Worm (Caenorhabditis elegans) whole organism, mixed stage, embryonic: Measurements from ENCODE around the gene srz-99.

Experiments used
- M03D4.4 ChIP-seq: sonication (generic microtip); optimal IDR thresholded peaks from 2 replicates; lab custom pipeline; 2017; ENCODE audit warnings: mild to moderate bottlenecking, missing genetic modification characterization, missing compliant biosample characterization
- bed-3 ChIP-seq: fragments of 200-800 bp; sonication (Bioruptor generic); optimal IDR thresholded peaks from 3 replicates; lab custom pipeline; 2018; ENCODE audit warnings: mild to moderate bottlenecking, missing genetic modification characterization, moderate library complexity, missing compliant biosample characterization
- ceh-39 ChIP-seq: fragments of 150-350 bp; optimal IDR thresholded peaks from 2 replicates; lab custom pipeline; 2014; ENCODE audit warnings: missing biosample characterization, missing genetic modification characterization
- ceh-43 ChIP-seq: fragments of 200-800 bp; sonication (Bioruptor generic); optimal IDR thresholded peaks from 2 replicates; lab custom pipeline; 2018; ENCODE audit warnings: mild to moderate bottlenecking, missing genetic modification characterization, moderate library complexity, missing compliant biosample characterization
- ceh-83 ChIP-seq: fragments of 200-800 bp; sonication (Bioruptor generic); optimal IDR thresholded peaks from 2 replicates; lab custom pipeline; 2018; ENCODE audit warnings: mild to moderate bottlenecking, missing genetic modification characterization, missing compliant biosample characterization
- ces-1 ChIP-seq: fragments of 150-350 bp; optimal IDR thresholded peaks from 2 replicates; lab custom pipeline; 2014; ENCODE audit warnings: missing biosample characterization, missing genetic modification reagents, missing genetic modification characterization
- cnd-1 ChIP-seq: fragments of 200-800 bp; sonication (Bioruptor generic); optimal IDR thresholded peaks from 2 replicates; lab custom pipeline; 2018; ENCODE audit warnings: mild to moderate bottlenecking, missing genetic modification characterization, missing compliant biosample characterization
- drap-1 ChIP-seq: fragments of 200-800 bp; sonication (Bioruptor generic); optimal IDR thresholded peaks from 3 replicates; lab custom pipeline; 2018; ENCODE audit warnings: mild to moderate bottlenecking, missing genetic modification characterization, missing compliant biosample characterization
- elt-1 ChIP-seq: sonication (generic microtip); optimal IDR thresholded peaks from 2 replicates; lab custom pipeline; 2017; ENCODE audit warnings: missing genetic modification characterization, mild to moderate bottlenecking, missing compliant biosample characterization, antibody characterized with exemption, moderate library complexity, borderline replicate concordance; ENCODE audit not compliant: insufficient read depth
- elt-3 ChIP-seq: fragments of 150-350 bp; optimal IDR thresholded peaks from 2 replicates; lab custom pipeline; 2014; ENCODE audit warnings: missing biosample characterization, missing genetic modification characterization
- ham-2 ChIP-seq: fragments of 200-800 bp; sonication (Bioruptor generic); optimal IDR thresholded peaks from 2 replicates; lab custom pipeline; 2018; ENCODE audit warnings: mild to moderate bottlenecking, missing genetic modification characterization, missing compliant biosample characterization
- hlh-1 ChIP-seq: fragments of 150-350 bp; optimal IDR thresholded peaks from 2 replicates; lab custom pipeline; 2014; ENCODE audit warnings: missing biosample characterization, missing genetic modification reagents, missing genetic modification characterization
- lin-13 ChIP-seq: fragments of 150-350 bp; optimal IDR thresholded peaks from 2 replicates; lab custom pipeline; 2014; ENCODE audit warnings: missing biosample characterization, missing genetic modification characterization
- lin-32 ChIP-seq: fragments of 200-800 bp; sonication (Bioruptor generic); optimal IDR thresholded peaks from 2 replicates; lab custom pipeline; 2018; ENCODE audit warnings: mild to moderate bottlenecking, missing genetic modification characterization, missing compliant biosample characterization
- mab-5 ChIP-seq: fragments of 150-350 bp; optimal IDR thresholded peaks from 2 replicates; lab custom pipeline; 2014; ENCODE audit warnings: missing biosample characterization, missing genetic modification characterization
- mep-1 ChIP-seq: fragments of 150-350 bp; optimal IDR thresholded peaks from 2 replicates; lab custom pipeline; 2017; ENCODE audit warnings: missing biosample characterization, missing genetic modification reagents, missing genetic modification characterization, inconsistent platforms
- mls-2 ChIP-seq: sonication (generic microtip); optimal IDR thresholded peaks from 2 replicates; lab custom pipeline; 2016; ENCODE audit warnings: mild to moderate bottlenecking, missing genetic modification characterization, moderate library complexity, missing compliant biosample characterization
- nhr-12 ChIP-seq: fragments of 150-350 bp; optimal IDR thresholded peaks from 2 replicates; lab custom pipeline; 2014; ENCODE audit warnings: missing biosample characterization, missing genetic modification characterization
- nhr-2 ChIP-seq: fragments of 150-350 bp; optimal IDR thresholded peaks from 2 replicates; lab custom pipeline; 2014; ENCODE audit warnings: missing biosample characterization, missing genetic modification characterization
- nhr-28 ChIP-seq: fragments of 150-350 bp; optimal IDR thresholded peaks from 2 replicates; lab custom pipeline; 2014; ENCODE audit warnings: missing biosample characterization, missing genetic modification characterization
- nhr-76 ChIP-seq: sonication (generic microtip); optimal IDR thresholded peaks from 2 replicates; lab custom pipeline; 2017; ENCODE audit warnings: missing biosample characterization, missing genetic modification characterization
- pha-4 ChIP-seq: fragments of 150-350 bp; optimal IDR thresholded peaks from 2 replicates; lab custom pipeline; 2018; ENCODE audit warnings: missing biosample characterization, missing genetic modification reagents, missing genetic modification characterization
- sem-2 ChIP-seq: fragments of 200-800 bp; sonication (Bioruptor generic); optimal IDR thresholded peaks from 2 replicates; lab custom pipeline; 2018; ENCODE audit warnings: mild to moderate bottlenecking, missing genetic modification characterization, missing compliant biosample characterization
- snpc-4 ChIP-seq: fragments of 150-350 bp; optimal IDR thresholded peaks from 2 replicates; lab custom pipeline; 2014; ENCODE audit warnings: missing biosample characterization, missing genetic modification characterization
- sptf-1 ChIP-seq: sonication (generic microtip); optimal IDR thresholded peaks from 2 replicates; lab custom pipeline; 2017; ENCODE audit warnings: mild to moderate bottlenecking, missing genetic modification characterization, moderate library complexity, missing compliant biosample characterization
- unc-120 ChIP-seq: sonication (generic microtip); optimal IDR thresholded peaks from 2 replicates; lab custom pipeline; 2017; ENCODE audit warnings: missing genetic modification characterization, missing compliant biosample characterization; ENCODE audit not compliant: poor library complexity, severe bottlenecking
- unc-39 ChIP-seq: fragments of 150-350 bp; optimal IDR thresholded peaks from 2 replicates; lab custom pipeline; 2014; ENCODE audit warnings: missing biosample characterization, missing genetic modification characterization
- unc-62 ChIP-seq: fragments of 150-350 bp; optimal IDR thresholded peaks from 2 replicates; lab custom pipeline; 2014; ENCODE audit warnings: missing biosample characterization, missing genetic modification reagents, missing genetic modification characterization
- zip-8 ChIP-seq: fragments of 150-350 bp; optimal IDR thresholded peaks from 2 replicates; lab custom pipeline; 2014; ENCODE audit warnings: missing biosample characterization, missing genetic modification characterization
- ztf-11 ChIP-seq: fragments of 150-350 bp; optimal IDR thresholded peaks from 2 replicates; lab custom pipeline; 2014; ENCODE audit warnings: missing biosample characterization, missing genetic modification characterization

srz-99 gene

DNA sequence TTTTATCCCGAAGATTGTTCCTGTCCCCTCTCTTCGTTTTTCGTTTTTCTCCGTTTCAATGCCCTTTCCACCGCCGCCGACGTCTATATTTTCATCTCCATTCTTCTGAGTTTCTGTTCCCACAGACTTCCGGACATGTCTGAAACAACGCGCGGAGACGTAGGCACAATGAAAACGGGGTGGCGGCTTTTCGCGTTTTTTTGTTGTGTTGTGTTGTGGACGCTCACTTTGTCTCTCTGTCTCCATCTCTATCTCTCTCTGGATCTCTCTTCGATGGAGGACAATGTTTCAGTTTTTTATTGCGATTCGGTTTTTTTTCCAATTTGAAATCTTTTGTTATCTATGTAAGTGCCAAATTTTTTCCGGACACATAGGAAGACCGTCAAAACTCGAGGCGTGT is 29.9 kb downstream of the srz-99 start:
- TF ChIP-seq nhr-76 (tag; lab: Kevin White, UChicago) (no peak), elt-3 (no peak), sptf-1 (tag; lab: Kevin White, UChicago) (no peak), ces-1 (GFP tag; lab: Kevin White, UChicago) (no peak), mep-1 (no peak), snpc-4 (no peak), elt-1 (tag; lab: Kevin White, UChicago) (no peak), unc-120 (tag; lab: Kevin White, UChicago) (no peak), cnd-1 (tag; lab: Kevin White, UChicago) (no peak), sem-2 (no peak), ceh-39 (tag; lab: Kevin White, UChicago) (no peak), lin-13 (tag; lab: Kevin White, UChicago) (no peak), unc-39 (tag; lab: Kevin White, UChicago) (no peak), nhr-2 (tag; lab: Kevin White, UChicago) (no peak), M03D4.4 (tag; lab: Kevin White, UChicago) (no peak), ceh-83 (GFP tag; lab: Kevin White, UChicago) (no peak), nhr-28 (tag; lab: Kevin White, UChicago) (no peak), mls-2 (tag; lab: Kevin White, UChicago) (no peak), nhr-12 (tag; lab: Kevin White, UChicago) (no peak)
- TF ChIP-seq, all 35 proteins: peak for 0

DNA sequence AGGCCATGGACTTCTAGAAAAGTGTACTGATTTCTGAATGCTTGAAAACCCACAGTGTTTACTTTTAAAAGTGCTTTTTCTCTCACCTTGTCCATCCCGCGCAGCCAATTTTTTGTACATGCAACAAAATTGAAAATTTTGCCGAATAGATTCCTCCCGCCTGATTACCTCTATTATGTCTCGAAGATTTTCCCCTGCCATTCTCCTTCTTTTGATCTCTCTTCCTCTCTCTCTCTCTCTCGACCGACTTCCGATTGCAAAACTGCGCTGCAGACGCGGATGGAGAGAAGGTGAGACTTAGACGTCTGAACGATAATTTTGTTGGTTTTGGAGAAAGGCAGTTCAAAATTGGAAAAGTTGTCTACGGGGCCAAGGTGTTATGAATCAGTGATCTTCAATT is 44.4 kb downstream of the srz-99 start:
- TF ChIP-seq drap-1 (GFP tag; lab: Kevin White, UChicago) (peak; percentile 39), nhr-76 (tag; lab: Kevin White, UChicago) (no peak)

- peak; percentile 70 for TF ChIP-seq elt-3
- no peak for TF ChIP-seq nhr-76 (tag; lab: Kevin White, UChicago)
- peak; percentile 24 for TF ChIP-seq elt-1 (tag; lab: Kevin White, UChicago)
These were observed 48.6 kb downstream of the srz-99 start for ce11 chrV:16778540-16779280.

DNA sequence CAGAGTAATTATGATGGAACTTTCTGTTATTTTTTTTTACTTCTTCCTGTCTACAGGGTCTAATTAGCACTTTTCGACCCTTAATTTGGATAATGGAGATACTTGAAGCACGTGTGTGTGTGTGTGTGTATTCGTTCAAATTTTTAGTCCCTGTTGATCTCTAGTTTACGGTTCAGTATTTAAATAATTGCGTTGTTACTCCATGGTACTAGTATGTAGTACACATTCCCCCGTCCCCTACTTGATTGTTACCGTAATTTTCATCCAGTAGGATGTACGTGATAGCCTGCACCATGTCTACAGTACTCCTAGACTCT is 49.2 kb downstream of the srz-99 start:
- no peak for TF ChIP-seq nhr-12 (tag; lab: Kevin White, UChicago)
- TF ChIP-seq, all 35 proteins: peak for 0

DNA sequence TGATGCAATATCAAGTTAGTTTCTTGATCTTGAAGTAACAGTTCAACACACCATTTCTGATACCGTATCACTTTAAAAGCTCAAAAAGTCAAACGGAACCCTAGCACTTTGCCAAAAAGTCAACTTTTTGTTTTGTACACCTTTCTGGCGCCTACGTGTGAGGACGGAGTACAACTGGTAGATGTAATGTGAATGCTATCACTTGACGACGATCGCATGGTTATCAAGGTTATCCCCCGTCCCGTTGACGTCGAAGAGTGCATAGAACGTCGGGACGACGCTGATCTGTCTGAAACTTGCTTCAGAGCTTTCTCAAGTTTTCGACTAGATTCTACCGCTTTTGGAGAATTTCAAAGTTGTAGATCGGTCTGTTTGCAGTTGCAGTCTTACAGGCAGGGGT is 49.9 kb downstream of the srz-99 start:
- TF ChIP-seq ham-2 (no peak), mab-5 (tag; lab: Kevin White, UChicago) (no peak), elt-1 (tag; lab: Kevin White, UChicago) (no peak), M03D4.4 (tag; lab: Kevin White, UChicago) (no peak), hlh-1 (no peak), bed-3 (no peak), unc-120 (tag; lab: Kevin White, UChicago) (no peak), sptf-1 (tag; lab: Kevin White, UChicago) (no peak), pha-4 (tag; lab: Kevin White, UChicago) (no peak), ceh-83 (GFP tag; lab: Kevin White, UChicago) (no peak), zip-8 (tag; lab: Kevin White, UChicago) (no peak), ztf-11 (tag; lab: Kevin White, UChicago) (no peak), ceh-43 (no peak), lin-32 (GFP tag; lab: Kevin White, UChicago) (no peak), mls-2 (tag; lab: Kevin White, UChicago) (no peak), drap-1 (GFP tag; lab: Kevin White, UChicago) (no peak), elt-3 (no peak), unc-39 (tag; lab: Kevin White, UChicago) (no peak), unc-62 (GFP tag; lab: Kevin White, UChicago) (no peak), nhr-76 (tag; lab: Kevin White, UChicago) (no peak)
